Fruit fly (Drosophila melanogaster) whole organism, pupa: ENCODE measurements around the gene CG44174.
A peak's percentile ranks its signal among the peaks of the same experiment; 100 is the strongest.

Experiments used
- CG12605 ChIP-seq: fragments of 200-800 bp; sonication (Bioruptor generic); IDR thresholded peaks from 2 replicates; pipeline ENCODE4 v1.3.6; 2022; ENCODE audit warnings: missing biosample characterization, missing genetic modification characterization
- CG14655 ChIP-seq: fragments of 200-800 bp; sonication (Bioruptor generic); optimal IDR thresholded peaks from 3 replicates; lab custom pipeline; 2017; ENCODE audit warnings: mild to moderate bottlenecking, missing biosample characterization, missing genetic modification reagents, missing genetic modification characterization
- CG4496 ChIP-seq: fragments of 200-800 bp; sonication (Bioruptor generic); IDR thresholded peaks from 3 replicates; pipeline ENCODE4 v1.3.6; 2022; ENCODE audit warnings: missing biosample characterization, missing genetic modification characterization
- Pif1B ChIP-seq: fragments of 200-800 bp; sonication (Bioruptor generic); optimal IDR thresholded peaks from 3 replicates; lab custom pipeline; 2016; ENCODE audit warnings: missing biosample characterization, missing genetic modification characterization
- fd96Ca ChIP-seq: fragments of 200-800 bp; sonication (Bioruptor generic); IDR thresholded peaks from 3 replicates; pipeline ENCODE4 v1.3.6; 2022; ENCODE audit warnings: missing biosample characterization, missing genetic modification characterization
- rn ChIP-seq: fragments of 200-800 bp; sonication (Bioruptor generic); IDR thresholded peaks from 2 replicates; pipeline ENCODE4 v1.3.6; 2022; ENCODE audit warnings: missing biosample characterization, missing genetic modification characterization

dm6 chr3R:19312281-19312827 is 14.9 kb upstream of the CG44174 start:
- TF ChIP-seq CG12605 (GFP tag; lab: Robert Waterston, UW) (peak; percentile 52; the same call in 1 of the 2 replicates), Pif1B (GFP tag; lab: Kevin White, UChicago) (no peak), CG14655 (GFP tag; lab: Kevin White, UChicago) (peak; percentile 1), rn (GFP tag; lab: Robert Waterston, UW) (no peak), CG4496 (peak; percentile 64; the same call in 2 of the 3 replicates), fd96Ca (GFP tag; lab: Robert Waterston, UW) (peak; percentile 59; the same call in 1 of the 3 replicates)
